Fruit fly (Drosophila melanogaster) whole organism, adult: ENCODE data around the gene enc.

Source experiments
- CG11617 ChIP-seq: fragments of 200-800 bp; sonication (Bioruptor generic); optimal IDR thresholded peaks from 2 replicates; lab custom pipeline; 2017; ENCODE audit warnings: mild to moderate bottlenecking, missing biosample characterization, missing genetic modification reagents, missing genetic modification characterization
- CG14711 ChIP-seq: fragments of 200-800 bp; sonication (Bioruptor generic); optimal IDR thresholded peaks from 2 replicates; lab custom pipeline; 2018; ENCODE audit warnings: missing biosample characterization, mild to moderate bottlenecking, missing genetic modification characterization, moderate library complexity
- CG1620 ChIP-seq: fragments of 200-800 bp; sonication (Bioruptor generic); optimal IDR thresholded peaks from 2 replicates; lab custom pipeline; 2016; ENCODE audit warnings: missing biosample characterization, missing genetic modification characterization
- CG5204 ChIP-seq: fragments of 200-800 bp; sonication (Bioruptor generic); optimal IDR thresholded peaks from 2 replicates; lab custom pipeline; 2016; ENCODE audit warnings: missing biosample characterization, missing genetic modification characterization
- CG7101 ChIP-seq: fragments of 200-800 bp; sonication (Bioruptor generic); optimal IDR thresholded peaks from 2 replicates; lab custom pipeline; 2018; ENCODE audit warnings: missing biosample characterization, mild to moderate bottlenecking, missing genetic modification characterization, moderate library complexity
- cnc ChIP-seq, 2 experiments: fragments of >200 bp; optimal IDR thresholded peaks; 2 replicates each; lab custom pipeline; 2017
- ovo ChIP-seq: fragments of 200-800 bp; sonication (Bioruptor generic); optimal IDR thresholded peaks from 2 replicates; lab custom pipeline; 2016; ENCODE audit warnings: missing biosample characterization, missing genetic modification characterization
- pad ChIP-seq: fragments of 200-800 bp; sonication (Bioruptor generic); optimal IDR thresholded peaks from 3 replicates; lab custom pipeline; 2017; ENCODE audit warnings: missing biosample characterization, missing genetic modification characterization, mild to moderate bottlenecking, moderate library complexity, missing genetic modification reagents

The enc gene

dm6 chr3L:3890860-3891259 lies 72.4 kb downstream of the enc start:
- TF ChIP-seq CG14711 (tag; lab: Kevin White, UChicago) (no peak), CG7101 (tag; lab: Kevin White, UChicago) (no peak), pad (GFP tag; lab: Kevin White, UChicago) (no peak), cnc (optimal IDR thresholded peaks at IDR 0.05; lab: Kevin White, UChicago) (no peak), CG5204 (GFP tag; lab: Kevin White, UChicago) (no peak), ovo (GFP tag; lab: Kevin White, UChicago) (no peak), CG1620 (GFP tag; lab: Kevin White, UChicago) (no peak), CG11617 (GFP tag; lab: Kevin White, UChicago) (no peak)
